Worm (Caenorhabditis elegans) whole organism, L4/young adult: ENCODE results near the gene mog-5.
"Not testable (repeated sequence)": the region's sequence is repeated elsewhere in the genome, so short reads cannot be mapped to it uniquely, and the experiment has no call there.

Experiments
- W03F9.2 ChIP-seq: fragments of 150-350 bp; optimal IDR thresholded peaks from 2 replicates; lab custom pipeline; 2014; ENCODE audit warnings: missing biosample characterization, missing genetic modification characterization
- dao-5 ChIP-seq: sonication (generic microtip); optimal IDR thresholded peaks from 2 replicates; lab custom pipeline; 2016; ENCODE audit warnings: missing genotype, missing genetic modification characterization, moderate library complexity, missing compliant biosample characterization
- him-1 ChIP-seq: sonication (generic microtip); optimal IDR thresholded peaks from 2 replicates; lab custom pipeline; 2016; ENCODE audit warnings: missing genotype, missing genetic modification reagents, missing genetic modification characterization, missing compliant biosample characterization

DNA sequence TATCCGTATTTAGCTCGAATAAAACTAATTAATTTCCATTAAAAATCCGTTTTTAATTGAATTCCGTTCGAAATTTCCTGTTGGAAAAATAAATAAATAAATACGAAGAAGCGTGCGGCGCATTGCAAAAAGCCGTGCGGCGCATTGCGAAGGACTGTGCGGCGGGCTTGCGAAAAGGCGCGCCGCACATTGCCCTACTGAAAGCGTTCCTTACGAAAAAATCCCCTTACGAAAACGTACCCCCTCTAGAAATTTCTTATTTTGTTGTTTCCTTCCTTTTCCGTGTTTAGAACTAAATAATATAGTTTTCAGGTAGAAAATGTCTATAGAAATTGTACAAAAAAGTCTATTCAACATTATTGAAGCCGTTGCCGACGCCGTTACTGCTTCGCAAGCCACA, 49.0 kb upstream of the mog-5 start, which contains the start of gene F09E5.8:
- TF ChIP-seq dao-5 (tag; lab: Kevin White, UChicago); him-1 (tag; lab: Kevin White, UChicago); W03F9.2: not testable (repeated sequence)
